Worm (Caenorhabditis elegans) whole organism, L2 larva: Measurements from ENCODE around the gene sqv-6.

Source experiments
- C34F6.9 ChIP-seq: fragments of 150-350 bp; optimal IDR thresholded peaks from 2 replicates; lab custom pipeline; 2014; ENCODE audit warnings: missing biosample characterization, missing genetic modification characterization
- R02D3.7 ChIP-seq: fragments of 150-350 bp; optimal IDR thresholded peaks from 2 replicates; lab custom pipeline; 2014; ENCODE audit warnings: missing biosample characterization, missing genetic modification characterization
- Y55F3AM.14 ChIP-seq: fragments of 200-800 bp; sonication (Bioruptor generic); optimal IDR thresholded peaks from 2 replicates; lab custom pipeline; 2018; ENCODE audit warnings: mild to moderate bottlenecking, missing genetic modification characterization, missing compliant biosample characterization
- ZK546.5 ChIP-seq: sonication (generic microtip); optimal IDR thresholded peaks from 2 replicates; lab custom pipeline; 2017; ENCODE audit warnings: missing biosample characterization, missing genetic modification characterization
- ama-1 ChIP-seq: fragments of 150-350 bp; optimal IDR thresholded peaks from 2 replicates; lab custom pipeline; 2018; ENCODE audit warnings: inconsistent platforms
- blmp-1 ChIP-seq: sonication (generic microtip); optimal IDR thresholded peaks from 2 replicates; lab custom pipeline; 2017; ENCODE audit warnings: missing genetic modification characterization, mild to moderate bottlenecking, missing compliant biosample characterization, antibody characterized with exemption, moderate library complexity; ENCODE audit not compliant: insufficient read depth
- ceh-82 ChIP-seq: fragments of 150-350 bp; optimal IDR thresholded peaks from 2 replicates; lab custom pipeline; 2014; ENCODE audit warnings: missing biosample characterization, missing genetic modification characterization
- crh-2 ChIP-seq: sonication (generic microtip); optimal IDR thresholded peaks from 2 replicates; lab custom pipeline; 2017; ENCODE audit warnings: missing biosample characterization, missing genetic modification characterization
- dmd-4 ChIP-seq: sonication (generic microtip); optimal IDR thresholded peaks from 2 replicates; lab custom pipeline; 2017; ENCODE audit warnings: missing biosample characterization, missing genetic modification characterization
- egl-27 ChIP-seq: sonication (generic microtip); optimal IDR thresholded peaks from 3 replicates; lab custom pipeline; 2017; ENCODE audit warnings: missing biosample characterization, missing genetic modification reagents, missing genetic modification characterization
- elt-1 ChIP-seq: fragments of 150-350 bp; optimal IDR thresholded peaks from 2 replicates; lab custom pipeline; 2014; ENCODE audit warnings: missing biosample characterization, missing genetic modification characterization
- elt-3 ChIP-seq: sonication (generic microtip); optimal IDR thresholded peaks from 2 replicates; lab custom pipeline; 2017; ENCODE audit warnings: missing biosample characterization, missing genetic modification characterization
- fos-1 ChIP-seq: fragments of 150-350 bp; optimal IDR thresholded peaks from 2 replicates; lab custom pipeline; 2014; ENCODE audit warnings: missing biosample characterization, missing genetic modification characterization
- lin-11 ChIP-seq: fragments of 150-350 bp; sonication (generic microtip); optimal IDR thresholded peaks from 2 replicates; lab custom pipeline; 2014; ENCODE audit warnings: missing biosample characterization, missing genetic modification characterization, inconsistent platforms, mixed read lengths
- lin-13 ChIP-seq: fragments of 150-350 bp; optimal IDR thresholded peaks from 2 replicates; lab custom pipeline; 2014; ENCODE audit warnings: missing biosample characterization, missing genetic modification reagents, missing genetic modification characterization
- lsy-2 ChIP-seq, 2 experiments: fragments of 150-350 bp in 1 of 2; sonication (generic microtip) in 1 of 2; optimal IDR thresholded peaks; 2 replicates each; lab custom pipeline; 2014 to 2017; ENCODE audit warnings: missing biosample characterization in 2 of 2, missing genetic modification characterization in 2 of 2
- mdl-1 ChIP-seq, 2 experiments: fragments of 150-350 bp in 1 of 2; sonication (generic microtip) in 1 of 2; optimal IDR thresholded peaks; 2 replicates each; lab custom pipeline; 2017; ENCODE audit warnings: missing biosample characterization in 2 of 2, missing genetic modification characterization in 2 of 2
- nhr-10 ChIP-seq: sonication (generic microtip); optimal IDR thresholded peaks from 2 replicates; lab custom pipeline; 2017; ENCODE audit warnings: missing biosample characterization, missing genetic modification characterization
- nhr-11 ChIP-seq: fragments of 150-350 bp; optimal IDR thresholded peaks from 2 replicates; lab custom pipeline; 2014; ENCODE audit warnings: missing biosample characterization, missing genetic modification characterization
- nhr-12 ChIP-seq: fragments of 150-350 bp; optimal IDR thresholded peaks from 2 replicates; lab custom pipeline; 2014; ENCODE audit warnings: missing biosample characterization, missing genetic modification characterization
- nhr-129 ChIP-seq: fragments of 150-350 bp; optimal IDR thresholded peaks from 2 replicates; lab custom pipeline; 2014; ENCODE audit warnings: missing biosample characterization, missing genetic modification characterization
- nhr-21 ChIP-seq: fragments of 150-350 bp; optimal IDR thresholded peaks from 2 replicates; lab custom pipeline; 2014; ENCODE audit warnings: missing biosample characterization, missing genetic modification characterization
- nhr-23 ChIP-seq: fragments of 150-350 bp; optimal IDR thresholded peaks from 2 replicates; lab custom pipeline; 2014; ENCODE audit warnings: missing biosample characterization, missing genetic modification reagents, missing genetic modification characterization
- nhr-25 ChIP-seq: fragments of 150-350 bp; sonication (generic microtip); optimal IDR thresholded peaks from 3 replicates; lab custom pipeline; 2014; ENCODE audit warnings: missing biosample characterization, missing genetic modification characterization
- nhr-6 ChIP-seq: fragments of 150-350 bp; optimal IDR thresholded peaks from 2 replicates; lab custom pipeline; 2014; ENCODE audit warnings: missing biosample characterization, missing genetic modification characterization
- nhr-77 ChIP-seq: fragments of 150-350 bp; optimal IDR thresholded peaks from 2 replicates; lab custom pipeline; 2014; ENCODE audit warnings: missing biosample characterization, missing genetic modification characterization
- peb-1 ChIP-seq: fragments of 150-350 bp; optimal IDR thresholded peaks from 2 replicates; lab custom pipeline; 2014; ENCODE audit warnings: missing biosample characterization, missing genetic modification characterization
- sem-4 ChIP-seq: fragments of 150-350 bp; optimal IDR thresholded peaks from 2 replicates; lab custom pipeline; 2014; ENCODE audit warnings: missing biosample characterization, missing genetic modification reagents, missing genetic modification characterization
- skn-1 ChIP-seq: sonication (generic microtip); optimal IDR thresholded peaks from 2 replicates; lab custom pipeline; 2017; ENCODE audit warnings: missing biosample characterization, missing genetic modification characterization
- unc-55 ChIP-seq: fragments of 150-350 bp; sonication (generic microtip); optimal IDR thresholded peaks from 3 replicates; lab custom pipeline; 2014; ENCODE audit warnings: missing biosample characterization, missing genetic modification reagents, missing genetic modification characterization
- unc-62 ChIP-seq: fragments of 150-350 bp; optimal IDR thresholded peaks from 2 replicates; lab custom pipeline; 2014; ENCODE audit warnings: missing biosample characterization, missing genetic modification reagents, missing genetic modification characterization
- zag-1 ChIP-seq: fragments of 150-350 bp; optimal IDR thresholded peaks from 2 replicates; lab custom pipeline; 2014; ENCODE audit warnings: missing biosample characterization, missing genetic modification characterization
- ztf-11 ChIP-seq: sonication (generic microtip); optimal IDR thresholded peaks from 2 replicates; lab custom pipeline; 2017; ENCODE audit warnings: missing biosample characterization, missing genetic modification characterization
- ztf-4 ChIP-seq: fragments of 150-350 bp; optimal IDR thresholded peaks from 2 replicates; lab custom pipeline; 2014; ENCODE audit warnings: missing biosample characterization, missing genetic modification characterization

Gene sqv-6

ce11 chrV:983120-983519 lies 18.5 kb upstream of the sqv-6 start:
- TF ChIP-seq nhr-25 (tag; lab: Kevin White, UChicago) = no peak
- TF ChIP-seq elt-1 (tag; lab: Kevin White, UChicago) = no peak
- no peak for TF ChIP-seq nhr-23
- no peak for TF ChIP-seq nhr-10 (tag; lab: Kevin White, UChicago)
- no peak for TF ChIP-seq peb-1 (tag; lab: Kevin White, UChicago)
- TF ChIP-seq zag-1 = no peak
- no peak for TF ChIP-seq nhr-129 (tag; lab: Kevin White, UChicago)
- no peak for TF ChIP-seq lin-11
- no peak for TF ChIP-seq Y55F3AM.14 (GFP tag; lab: Kevin White, UChicago)
- TF ChIP-seq blmp-1 (tag; lab: Kevin White, UChicago) = no peak
- TF ChIP-seq ama-1 = no peak
- TF ChIP-seq ztf-11 (tag; lab: Kevin White, UChicago) = no peak
- no peak for TF ChIP-seq dmd-4 (tag; lab: Kevin White, UChicago)

ce11 chrV:982281-982756 lies 17.7 kb upstream of the sqv-6 start, which contains the start of the genes Y50D4C.12 and unc-34:
TSS of gene Y50D4C.12 (plus strand) at chrV:982581.
TSS of gene unc-34 (plus strand) at chrV:982706.
- TF ChIP-seq nhr-23 (no peak), nhr-12 (no peak), ZK546.5 (no peak), blmp-1 (tag; lab: Kevin White, UChicago) (no peak), lin-13 (GFP tag; lab: Kevin White, UChicago) (no peak), Y55F3AM.14 (GFP tag; lab: Kevin White, UChicago) (no peak), nhr-21 (tag; lab: Kevin White, UChicago) (no peak), dmd-4 (tag; lab: Kevin White, UChicago) (no peak), ceh-82 (no peak), skn-1 (tag; lab: Kevin White, UChicago) (no peak), crh-2 (tag; lab: Kevin White, UChicago) (no peak), nhr-11 (tag; lab: Kevin White, UChicago) (no peak), fos-1 (tag; lab: Kevin White, UChicago) (no peak), elt-3 (tag; lab: Kevin White, UChicago) (no peak), C34F6.9 (tag; lab: Kevin White, UChicago) (no peak), unc-55 (GFP tag; lab: Kevin White, UChicago) (no peak), R02D3.7 (tag; lab: Kevin White, UChicago) (no peak), mdl-1 (tag; optimal IDR thresholded peaks at IDR 0.05; lab: Kevin White, UChicago) (no peak), lsy-2 (tag; optimal IDR thresholded peaks at IDR 0.05; lab: Kevin White, UChicago) (no peak)

- TF ChIP-seq sem-4 (tag; lab: Kevin White, UChicago) (peak; percentile 51), egl-27 (tag; lab: Kevin White, UChicago) (peak; percentile 38), elt-1 (tag; lab: Kevin White, UChicago) (no peak), nhr-6 (tag; lab: Kevin White, UChicago) (peak; percentile 57), lin-13 (GFP tag; lab: Kevin White, UChicago) (peak; percentile 72), nhr-12 (no peak), nhr-21 (tag; lab: Kevin White, UChicago) (peak; percentile 4), ztf-4 (peak; percentile 35), nhr-129 (tag; lab: Kevin White, UChicago) (peak; percentile 59), crh-2 (tag; lab: Kevin White, UChicago) (peak; percentile 54), nhr-25 (tag; lab: Kevin White, UChicago) (peak; percentile 0), unc-55 (GFP tag; lab: Kevin White, UChicago) (peak; percentile 26), lsy-2 (tag; optimal IDR thresholded peaks at IDR 0.05; lab: Kevin White, UChicago) (peak in 1 of 2 experiments; percentile 69), ztf-11 (tag; lab: Kevin White, UChicago) (no peak), C34F6.9 (tag; lab: Kevin White, UChicago) (peak; percentile 62)
These were observed 15.1 kb upstream of the sqv-6 start for ce11 chrV:979698-980097.

- TF ChIP-seq sem-4 (tag; lab: Kevin White, UChicago) (no peak), lin-11 (no peak), unc-55 (GFP tag; lab: Kevin White, UChicago) (no peak), elt-1 (tag; lab: Kevin White, UChicago) (no peak), nhr-77 (tag; lab: Kevin White, UChicago) (no peak), unc-62 (GFP tag; lab: Kevin White, UChicago) (no peak), ztf-11 (tag; lab: Kevin White, UChicago) (no peak), C34F6.9 (tag; lab: Kevin White, UChicago) (no peak), peb-1 (tag; lab: Kevin White, UChicago) (no peak)
These were observed 14.0 kb upstream of the sqv-6 start for ce11 chrV:978617-979016.
